Fruit fly (Drosophila melanogaster): ENCODE data around the gene Sgs7.

Sgs7 gene

DNA sequence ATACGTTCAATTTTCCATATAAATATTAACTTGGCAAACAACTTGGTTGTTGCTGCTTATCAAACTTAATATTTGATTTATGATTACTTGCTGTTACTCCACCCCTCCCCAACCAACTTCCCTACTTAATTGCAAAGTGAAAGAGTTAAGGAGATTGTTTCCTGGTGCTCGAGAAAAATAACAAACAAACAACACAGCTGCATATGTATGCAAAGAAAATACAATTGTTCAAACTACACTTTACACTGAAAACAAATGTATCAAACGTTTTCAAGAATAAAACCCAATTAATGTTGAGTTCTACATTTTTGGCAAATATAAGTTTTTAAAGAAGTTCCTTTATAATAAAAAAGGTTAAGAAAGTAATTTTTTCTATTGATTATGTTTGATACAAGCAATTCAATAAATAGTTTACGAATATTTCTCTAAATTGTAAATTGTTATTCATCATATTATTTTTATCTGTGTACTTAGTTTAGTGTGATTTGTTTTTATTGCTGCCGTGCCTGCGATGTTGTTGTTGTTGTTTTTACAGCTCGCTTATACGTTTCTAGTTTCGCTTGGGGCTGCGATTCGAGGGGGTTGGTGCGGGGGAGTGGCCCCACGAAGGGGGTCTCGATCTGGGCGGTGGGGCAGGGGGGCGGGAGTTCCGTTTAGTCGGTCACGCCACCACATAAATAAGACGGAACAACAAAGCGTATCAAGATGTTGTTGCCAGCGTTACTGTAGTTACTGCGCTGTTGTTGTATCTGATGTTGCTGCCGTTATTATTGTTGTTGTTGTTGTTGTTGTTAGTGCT lies 46.2 kb downstream of the Sgs7 start (continued):
- peak; percentile 86 for TF ChIP-seq CG10543 (GFP tag; optimal IDR thresholded peaks at IDR 0.05)
- TF ChIP-seq phol (tag; optimal IDR thresholded peaks at IDR 0.05) = peak; percentile 87
- no peak for TF ChIP-seq ems (GFP tag; optimal IDR thresholded peaks at IDR 0.05)
- peak; percentile 25 for TF ChIP-seq slp2 (GFP tag; optimal IDR thresholded peaks at IDR 0.05)
- peak; percentile 34 for TF ChIP-seq CG34376 (GFP tag; optimal IDR thresholded peaks at IDR 0.05)
- peak; percentile 74 for TF ChIP-seq row (GFP tag; IDR thresholded peaks at IDR 0.05)
- peak; percentile 65 for TF ChIP-seq HmgZ (tag; optimal IDR thresholded peaks at IDR 0.05)
- peak; percentile 29; the same call in 1 of the 2 replicates for TF ChIP-seq CG9215 (GFP tag; IDR thresholded peaks at IDR 0.05)
- TF ChIP-seq MTF-1 (GFP tag; optimal IDR thresholded peaks at IDR 0.05; ENCODE audit: borderline replicate concordance) = no peak
- no peak for TF ChIP-seq Dref (GFP tag; IDR thresholded peaks at IDR 0.05)
- peak; percentile 51; the same call in 1 of the 3 replicates for TF ChIP-seq so (GFP tag; IDR thresholded peaks at IDR 0.05)
- TF ChIP-seq bowl (GFP tag; IDR thresholded peaks at IDR 0.05) = no peak
- TF ChIP-seq D (optimal IDR thresholded peaks at IDR 0.05) = no peak
- TF ChIP-seq D (GFP tag; optimal IDR thresholded peaks at IDR 0.05) = peak; percentile 71
- TF ChIP-seq maf-S (GFP tag; optimal IDR thresholded peaks at IDR 0.05) = peak; percentile 39
- TF ChIP-seq ara (GFP tag; IDR thresholded peaks at IDR 0.05) = no peak
- 0 out of 3 replicates have a peak, but pooled peaks have one; percentile 7 for TF ChIP-seq CG7963 (GFP tag; IDR thresholded peaks at IDR 0.05; ENCODE audit: partially characterized antibody)
- TF ChIP-seq CG2202 (tag; optimal IDR thresholded peaks at IDR 0.05) = peak; percentile 63
- TF ChIP-seq Spps (tag; optimal IDR thresholded peaks at IDR 0.05) = peak; percentile 46
- TF ChIP-seq CG33213 (GFP tag; optimal IDR thresholded peaks at IDR 0.05) = peak; percentile 41
- peak; percentile 69 for TF ChIP-seq CG17385 (GFP tag; optimal IDR thresholded peaks at IDR 0.05)
- TF ChIP-seq CG8388 (GFP tag; optimal IDR thresholded peaks at IDR 0.05) = peak; percentile 76
- TF ChIP-seq tgo (GFP tag; IDR thresholded peaks at IDR 0.05) = peak; percentile 53; the same call in 2 of the 3 replicates
- peak; percentile 57 for TF ChIP-seq CG4328 (GFP tag; optimal IDR thresholded peaks at IDR 0.05)
- no peak for TF ChIP-seq CG4730 (GFP tag; IDR thresholded peaks at IDR 0.05)
- peak; percentile 31 for TF ChIP-seq CG31365 (tag; optimal IDR thresholded peaks at IDR 0.05)
- peak; percentile 90 for TF ChIP-seq CG31441 (GFP tag; IDR thresholded peaks at IDR 0.05)
- TF ChIP-seq nerfin-1 (tag; optimal IDR thresholded peaks at IDR 0.05) = peak; percentile 77
- no peak for TF ChIP-seq MESR4 (GFP tag; optimal IDR thresholded peaks at IDR 0.05)
- peak; percentile 79 for TF ChIP-seq CG10209 (GFP tag; optimal IDR thresholded peaks at IDR 0.05)
- peak; percentile 9 for TF ChIP-seq sqz (GFP tag; optimal IDR thresholded peaks at IDR 0.05)
- no peak for TF ChIP-seq Hr39 (optimal IDR thresholded peaks at IDR 0.05)
- TF ChIP-seq otp (GFP tag; IDR thresholded peaks at IDR 0.05) = no peak
- peak; percentile 44 to 59 for TF ChIP-seq dpn (GFP tag; optimal IDR thresholded peaks at IDR 0.05)
- TF ChIP-seq CG2129 (GFP tag; IDR thresholded peaks at IDR 0.05; ENCODE audit: partially characterized antibody) = no peak
- TF ChIP-seq ab (GFP tag; optimal IDR thresholded peaks at IDR 0.05) = no peak
- TF ChIP-seq CG13894 (tag; optimal IDR thresholded peaks at IDR 0.05) = peak; percentile 59
- TF ChIP-seq ssp (GFP tag; IDR thresholded peaks at IDR 0.05) = peak; percentile 53; the same call in 1 of the 2 replicates
- no peak for TF ChIP-seq CG6654 (GFP tag; optimal IDR thresholded peaks at IDR 0.05)
- peak; percentile 70 for TF ChIP-seq CG2120 (GFP tag; optimal IDR thresholded peaks at IDR 0.05)
- peak; percentile 50 for TF ChIP-seq Fer2 (tag; optimal IDR thresholded peaks at IDR 0.05)
- peak; percentile 41 for TF ChIP-seq disco-r (GFP tag; optimal IDR thresholded peaks at IDR 0.05)
- TF ChIP-seq bab2 (GFP tag; optimal IDR thresholded peaks at IDR 0.05) = peak; percentile 62
- TF ChIP-seq Hr51 (GFP tag; optimal IDR thresholded peaks at IDR 0.05) = peak in 1 of 2 experiments; percentile 87
- peak; percentile 54 for TF ChIP-seq CG9817 (tag; optimal IDR thresholded peaks at IDR 0.05)
- no peak for TF ChIP-seq CG15479 (GFP tag; optimal IDR thresholded peaks at IDR 0.05)
- TF ChIP-seq Deaf1 (tag; optimal IDR thresholded peaks at IDR 0.05) = peak; percentile 66
- peak; percentile 65 for TF ChIP-seq CG15696 (tag; optimal IDR thresholded peaks at IDR 0.05)
- no peak for TF ChIP-seq CG14965 (GFP tag; optimal IDR thresholded peaks at IDR 0.05; ENCODE audit: borderline replicate concordance)
